Fruit fly (Drosophila melanogaster) whole organism, embryonic: ENCODE measurements around the gene Nepl13.

Experiments
- C15 ChIP-seq: fragments of 200-800 bp; sonication (Bioruptor generic); IDR thresholded peaks from 3 replicates; pipeline ENCODE4 v1.3.6; 2022; ENCODE audit warnings: missing biosample characterization, missing genetic modification characterization
- CG13123 ChIP-seq: fragments of 200-800 bp; sonication (Bioruptor generic); optimal IDR thresholded peaks from 2 replicates; lab custom pipeline; 2016; ENCODE audit warnings: missing biosample characterization, missing genetic modification characterization
- CG9817 ChIP-seq: fragments of 200-800 bp; sonication (Bioruptor generic); optimal IDR thresholded peaks from 2 replicates; lab custom pipeline; 2018; ENCODE audit warnings: missing biosample characterization, mild to moderate bottlenecking, missing genetic modification characterization, moderate library complexity
- Dfd ChIP-seq, 2 experiments: fragments of >200 bp; optimal IDR thresholded peaks; 2 replicates each; lab custom pipeline; 2017; ENCODE audit warnings: missing biosample characterization in 2 of 2, missing genetic modification characterization in 2 of 2
- al ChIP-seq: fragments of 200-800 bp; sonication (Bioruptor generic); IDR thresholded peaks from 2 replicates; pipeline ENCODE4 v1.3.6; 2022; ENCODE audit warnings: missing biosample characterization, missing genetic modification characterization
- lbe ChIP-seq: fragments of 200-800 bp; sonication (Bioruptor generic); optimal IDR thresholded peaks from 2 replicates; lab custom pipeline; 2016; ENCODE audit warnings: missing biosample characterization, mild to moderate bottlenecking, missing genetic modification characterization
- lola ChIP-seq, 3 experiments: fragments of >200 bp in 2 of 3; fragments of 200-800 bp in 1 of 3; sonication (Bioruptor generic) in 1 of 3; optimal IDR thresholded peaks; 2 replicates each; lab custom pipeline; 2017 to 2019; ENCODE audit warnings: missing biosample characterization in 3 of 3, missing genetic modification characterization in 3 of 3, mild to moderate bottlenecking in 1 of 3, moderate library complexity in 1 of 3
- pzg ChIP-seq: fragments of 200-800 bp; sonication (Bioruptor generic); optimal IDR thresholded peaks from 3 replicates; lab custom pipeline; 2018; ENCODE audit warnings: missing biosample characterization, mild to moderate bottlenecking, missing genetic modification characterization, moderate library complexity
- sr ChIP-seq: fragments of 200-800 bp; sonication (Bioruptor generic); IDR thresholded peaks from 3 replicates; pipeline ENCODE4 v1.3.6; 2022; ENCODE audit warnings: missing biosample characterization, missing genetic modification characterization

DNA sequence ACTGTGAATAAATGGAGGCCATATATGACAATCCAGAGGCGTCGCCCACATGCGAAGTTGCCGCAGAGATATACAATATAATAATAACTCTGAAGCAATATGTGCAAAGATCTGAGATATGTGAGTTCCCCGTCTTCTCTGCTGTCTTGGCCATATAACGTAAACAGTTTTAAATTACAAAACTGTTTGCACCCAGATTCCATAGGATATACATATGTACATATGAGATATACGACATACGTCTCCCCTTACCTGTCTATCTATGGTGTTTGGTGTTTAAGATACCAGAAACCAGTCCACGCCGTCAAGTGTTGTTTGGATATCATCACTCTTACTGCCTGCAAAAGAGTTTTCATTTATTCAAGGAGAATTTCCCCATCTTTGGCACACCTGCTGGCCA is 4.6 kb downstream of the Nepl13 start:
- TF ChIP-seq lbe (no peak), Dfd (GFP tag; optimal IDR thresholded peaks at IDR 0.05; lab: Kevin White, UChicago) (no peak), sr (0 out of 3 replicates have a peak, but pooled peaks have one; percentile 14), lola (GFP tag; optimal IDR thresholded peaks at IDR 0.05; lab: Kevin White, UChicago) (no peak), pzg (no peak), C15 (GFP tag; lab: Robert Waterston, UW) (no peak), al (GFP tag; lab: Robert Waterston, UW) (no peak), CG13123 (GFP tag; lab: Kevin White, UChicago) (no peak), CG9817 (tag; lab: Kevin White, UChicago) (no peak)
